Fruit fly (Drosophila melanogaster): Measurements from ENCODE around the gene CG1789.

Gene CG1789

DNA sequence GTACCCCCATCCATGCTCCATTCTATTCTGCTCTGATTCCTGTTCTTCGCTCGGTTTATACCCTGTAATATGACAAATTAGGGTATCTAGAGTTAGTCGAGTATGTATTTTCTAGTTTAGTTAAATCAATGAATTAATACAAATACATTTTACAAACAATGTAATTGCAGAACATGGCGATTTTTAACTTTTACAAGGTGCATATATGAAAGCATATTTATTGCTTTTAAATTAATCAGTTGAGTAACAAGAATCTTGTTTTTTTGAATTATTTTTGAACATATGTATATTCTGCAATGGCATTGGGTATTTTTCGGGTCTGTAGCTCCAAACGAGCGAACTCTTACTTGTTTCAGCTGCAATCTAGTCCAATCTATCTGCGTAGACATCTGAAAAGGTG, 27.3 kb downstream of the CG1789 start (continued):
- TF ChIP-seq Dek (tag; optimal IDR thresholded peaks at IDR 0.05) (no peak), mld (GFP tag; IDR thresholded peaks at IDR 0.05; ENCODE audit: partially characterized antibody) (no peak), Lim3 (GFP tag; IDR thresholded peaks at IDR 0.05) (no peak), CG4360 (GFP tag; IDR thresholded peaks at IDR 0.05) (no peak), Sox102F (GFP tag; optimal IDR thresholded peaks at IDR 0.05) (peak; percentile 1), dpn (GFP tag; optimal IDR thresholded peaks at IDR 0.05) (no peak), CG34376 (GFP tag; optimal IDR thresholded peaks at IDR 0.05) (no peak), Dip3 (GFP tag; optimal IDR thresholded peaks at IDR 0.05) (no peak)

dm6 chrX:8753703-8754102, 33.4 kb downstream of the CG1789 start:
- TF ChIP-seq trem (tag; optimal IDR thresholded peaks at IDR 0.05) (no peak), crol (GFP tag; IDR thresholded peaks at IDR 0.05) (peak; percentile 82), Ets65A (GFP tag) (peak; percentile 87)

DNA sequence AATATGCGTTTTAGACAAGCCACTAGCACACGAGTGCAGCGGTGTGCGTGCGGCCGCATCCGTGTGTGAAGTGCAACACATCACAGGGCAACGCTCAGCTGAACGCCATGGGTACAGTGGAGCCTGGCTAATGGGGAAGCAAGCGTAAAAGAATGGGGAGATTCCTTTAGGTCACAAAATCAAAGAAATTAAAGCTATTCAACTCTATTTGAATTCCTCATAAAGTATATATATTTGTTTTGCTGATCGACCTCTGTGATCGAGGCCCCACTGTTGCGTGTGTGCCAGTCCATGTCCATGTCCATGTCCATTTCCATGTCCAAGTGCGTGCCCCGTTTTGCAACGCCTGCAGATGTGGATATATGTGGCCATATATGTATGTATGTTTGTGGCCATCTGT, 35.0 kb downstream of the CG1789 start:
- TF ChIP-seq ci (GFP tag; IDR thresholded peaks at IDR 0.05) (peak; percentile 56; the same call in 2 of the 3 replicates), phol (tag; optimal IDR thresholded peaks at IDR 0.05) (peak; percentile 37), CG9727 (GFP tag; optimal IDR thresholded peaks at IDR 0.05) (peak; percentile 23), onecut (GFP tag; IDR thresholded peaks at IDR 0.05) (peak; percentile 26; the same call in 1 of the 2 replicates), bigmax (GFP tag; optimal IDR thresholded peaks at IDR 0.05) (no peak), esg (GFP tag; conservative IDR thresholded peaks at IDR 0.05) (no peak), Ravus (GFP tag; IDR thresholded peaks at IDR 0.05) (no peak), CG32532 (GFP tag; IDR thresholded peaks at IDR 0.05) (no peak), CG6175 (GFP tag; IDR thresholded peaks at IDR 0.05) (no peak), odd (GFP tag; optimal IDR thresholded peaks at IDR 0.05) (no peak), CG6854 (GFP tag; optimal IDR thresholded peaks at IDR 0.05) (no peak), lola (GFP tag; optimal IDR thresholded peaks at IDR 0.05) (peak in 1 of 3 experiments; percentile 43), ro (GFP tag; IDR thresholded peaks at IDR 0.05) (no peak), otp (GFP tag; IDR thresholded peaks at IDR 0.05) (0 out of 3 replicates have a peak, but pooled peaks have one; percentile 23), CG1832 (GFP tag; optimal IDR thresholded peaks at IDR 0.05) (no peak), CG5180 (GFP tag; optimal IDR thresholded peaks at IDR 0.05) (no peak), Aef1 (GFP tag; IDR thresholded peaks at IDR 0.05) (no peak), CG16815 (GFP tag; optimal IDR thresholded peaks at IDR 0.05) (peak; percentile 4), CG30431 (GFP tag; optimal IDR thresholded peaks at IDR 0.05) (peak; percentile 25), Ssrp (tag; optimal IDR thresholded peaks at IDR 0.05) (peak; percentile 19), gsb (GFP tag; IDR thresholded peaks at IDR 0.05) (no peak), ato (GFP tag; IDR thresholded peaks at IDR 0.05; ENCODE audit: partially characterized antibody) (no peak), p53 (GFP tag; optimal IDR thresholded peaks at IDR 0.05) (no peak), pfk (GFP tag; optimal IDR thresholded peaks at IDR 0.05) (no peak), dimm (GFP tag; IDR thresholded peaks at IDR 0.05) (no peak), CG8388 (GFP tag; optimal IDR thresholded peaks at IDR 0.05) (peak; percentile 0), CG2875 (GFP tag; optimal IDR thresholded peaks at IDR 0.05) (no peak), MTF-1 (GFP tag; optimal IDR thresholded peaks at IDR 0.05; ENCODE audit: borderline replicate concordance) (no peak), repo (GFP tag; optimal IDR thresholded peaks at IDR 0.05) (no peak), CG10209 (GFP tag; optimal IDR thresholded peaks at IDR 0.05) (peak; percentile 0), CG15696 (tag; optimal IDR thresholded peaks at IDR 0.05) (peak; percentile 81), Adf1 (GFP tag; IDR thresholded peaks at IDR 0.05) (no peak), hbn (GFP tag; IDR thresholded peaks at IDR 0.05; ENCODE audit: partially characterized antibody) (no peak), da (GFP tag; optimal IDR thresholded peaks at IDR 0.05) (no peak), gce (GFP tag; IDR thresholded peaks at IDR 0.05) (no peak), Hr39 (optimal IDR thresholded peaks at IDR 0.05) (no peak), CG7357 (GFP tag; IDR thresholded peaks at IDR 0.05) (peak; percentile 24; the same call in 1 of the 3 replicates), CG3726 (GFP tag; IDR thresholded peaks at IDR 0.05) (peak; percentile 16; the same call in 2 of the 3 replicates)

All from whole organism, embryonic.